Worm (Caenorhabditis elegans) whole organism, L1 larva: ENCODE measurements around the gene T24D5.4.

Experiments
- C16A3.4 ChIP-seq: fragments of 150-350 bp; optimal IDR thresholded peaks from 2 replicates; lab custom pipeline; 2014; ENCODE audit warnings: missing biosample characterization, missing genetic modification characterization
- C34B4.2 ChIP-seq: sonication (generic microtip); optimal IDR thresholded peaks from 2 replicates; lab custom pipeline; 2017; ENCODE audit warnings: mild to moderate bottlenecking, missing genetic modification characterization, missing compliant biosample characterization
- Y116A8C.19 ChIP-seq: sonication (generic microtip); optimal IDR thresholded peaks from 2 replicates; lab custom pipeline; 2016; ENCODE audit warnings: missing compliant biosample characterization, missing genetic modification characterization, borderline replicate concordance
- ama-1 ChIP-seq: fragments of 150-350 bp; optimal IDR thresholded peaks from 2 replicates; lab custom pipeline; 2014
- ceh-63 ChIP-seq: fragments of 200-800 bp; sonication (Bioruptor generic); optimal IDR thresholded peaks from 2 replicates; lab custom pipeline; 2018; ENCODE audit warnings: mild to moderate bottlenecking, missing genetic modification characterization, missing compliant biosample characterization
- ceh-8 ChIP-seq: fragments of 200-800 bp; sonication (Bioruptor generic); optimal IDR thresholded peaks from 2 replicates; lab custom pipeline; 2018; ENCODE audit warnings: mild to moderate bottlenecking, missing genetic modification characterization, moderate library complexity, missing compliant biosample characterization
- ceh-82 ChIP-seq, 3 experiments: fragments of 150-350 bp in 1 of 3; sonication (generic microtip) in 2 of 3; optimal IDR thresholded peaks; 2 replicates each; lab custom pipeline; 2014 to 2017; ENCODE audit warnings: missing biosample characterization in 3 of 3, missing genetic modification characterization in 3 of 3
- ceh-90 ChIP-seq: sonication (generic microtip); optimal IDR thresholded peaks from 2 replicates; lab custom pipeline; 2016; ENCODE audit warnings: missing genetic modification characterization, missing compliant biosample characterization
- dsc-1 ChIP-seq: sonication (generic microtip); optimal IDR thresholded peaks from 2 replicates; lab custom pipeline; 2016; ENCODE audit warnings: mild to moderate bottlenecking, missing genetic modification characterization, missing compliant biosample characterization
- egl-27 ChIP-seq, 2 experiments: fragments of 150-350 bp in 1 of 2; sonication (generic microtip); optimal IDR thresholded peaks; 3 replicates each; lab custom pipeline; 2017 to 2018; ENCODE audit warnings: missing biosample characterization in 2 of 2, missing genetic modification characterization in 2 of 2, missing genetic modification reagents in 2 of 2
- elt-2 ChIP-seq: sonication (generic microtip); optimal IDR thresholded peaks from 2 replicates; lab custom pipeline; 2016; ENCODE audit warnings: missing genetic modification characterization, mild to moderate bottlenecking, inconsistent platforms, missing compliant biosample characterization, missing genetic modification reagents
- elt-3 ChIP-seq, 6 experiments: fragments of 150-350 bp in 1 of 6; sonication (generic microtip); optimal IDR thresholded peaks; 2 replicates each; lab custom pipeline; 2017 to 2018; ENCODE audit warnings: missing biosample characterization in 6 of 6, missing genetic modification characterization in 6 of 6, inconsistent platforms in 1 of 6
- ets-5 ChIP-seq: fragments of 200-800 bp; sonication (Bioruptor generic); IDR thresholded peaks from 2 replicates; pipeline ENCODE4 v1.3.6; 2022; ENCODE audit warnings: missing genetic modification characterization, missing compliant biosample characterization
- fkh-10 ChIP-seq: sonication (generic microtip); optimal IDR thresholded peaks from 2 replicates; lab custom pipeline; 2017; ENCODE audit warnings: missing biosample characterization, missing genetic modification reagents, missing genetic modification characterization
- fkh-4 ChIP-seq: sonication (generic microtip); optimal IDR thresholded peaks from 2 replicates; lab custom pipeline; 2016; ENCODE audit warnings: missing compliant biosample characterization, missing genetic modification characterization, borderline replicate concordance
- fkh-8 ChIP-seq: sonication (generic microtip); optimal IDR thresholded peaks from 2 replicates; lab custom pipeline; 2016; ENCODE audit warnings: mild to moderate bottlenecking, missing genetic modification characterization, missing compliant biosample characterization
- hlh-17 ChIP-seq: fragments of 200-800 bp; sonication (Bioruptor generic); optimal IDR thresholded peaks from 2 replicates; lab custom pipeline; 2018; ENCODE audit warnings: missing genetic modification characterization, mild to moderate bottlenecking, missing compliant biosample characterization, moderate library complexity, borderline replicate concordance
- hlh-4 ChIP-seq: sonication (generic microtip); optimal IDR thresholded peaks from 2 replicates; lab custom pipeline; 2016; ENCODE audit warnings: mild to moderate bottlenecking, missing genetic modification characterization, missing compliant biosample characterization
- hpl-2 ChIP-seq: fragments of 150-350 bp; optimal IDR thresholded peaks from 2 replicates; lab custom pipeline; 2014; ENCODE audit warnings: missing biosample characterization, missing genetic modification reagents, missing genetic modification characterization
- irx-1 ChIP-seq: sonication (generic microtip); optimal IDR thresholded peaks from 2 replicates; lab custom pipeline; 2016; ENCODE audit warnings: missing genetic modification characterization, missing compliant biosample characterization
- isw-1 ChIP-seq: fragments of 200-800 bp; sonication (Bioruptor generic); IDR thresholded peaks from 2 replicates; pipeline ENCODE4 v1.3.6; 2022; ENCODE audit warnings: missing genetic modification characterization, missing compliant biosample characterization
- jun-1 ChIP-seq: fragments of 150-350 bp; optimal IDR thresholded peaks from 2 replicates; lab custom pipeline; 2014; ENCODE audit warnings: missing biosample characterization, missing genetic modification reagents, missing genetic modification characterization
- lin-14 ChIP-seq: fragments of 200-800 bp; sonication (Bioruptor generic); optimal IDR thresholded peaks from 2 replicates; lab custom pipeline; 2018; ENCODE audit warnings: mild to moderate bottlenecking, missing genetic modification characterization, moderate library complexity, missing compliant biosample characterization
- lin-35 ChIP-seq, 2 experiments: fragments of 150-350 bp; optimal IDR thresholded peaks; 2 replicates each; lab custom pipeline; 2014; ENCODE audit warnings: missing biosample characterization in 2 of 2, missing genetic modification characterization in 2 of 2, missing genetic modification reagents in 2 of 2
- lin-39 ChIP-seq: fragments of 150-350 bp; optimal IDR thresholded peaks from 2 replicates; lab custom pipeline; 2014; ENCODE audit warnings: missing biosample characterization, missing genetic modification reagents, missing genetic modification characterization
- lir-3 ChIP-seq: sonication (generic microtip); optimal IDR thresholded peaks from 2 replicates; lab custom pipeline; 2016; ENCODE audit warnings: mild to moderate bottlenecking, missing genetic modification characterization, moderate library complexity, missing compliant biosample characterization; ENCODE audit not compliant: poor library complexity
- mab-9 ChIP-seq: fragments of 200-800 bp; sonication (Bioruptor generic); IDR thresholded peaks from 2 replicates; pipeline ENCODE4 v1.3.6; 2022; ENCODE audit warnings: missing genetic modification reagents, missing genetic modification characterization, missing compliant biosample characterization
- mdl-1 ChIP-seq, 2 experiments: fragments of 150-350 bp; optimal IDR thresholded peaks; 2 replicates each; lab custom pipeline; 2014 to 2017; ENCODE audit warnings: missing biosample characterization in 2 of 2, missing genetic modification characterization in 2 of 2, inconsistent platforms in 1 of 2
- mef-2 ChIP-seq: fragments of 150-350 bp; optimal IDR thresholded peaks from 2 replicates; lab custom pipeline; 2014; ENCODE audit warnings: missing biosample characterization, missing genetic modification characterization
- nhr-11 ChIP-seq: fragments of 150-350 bp; optimal IDR thresholded peaks from 2 replicates; lab custom pipeline; 2014; ENCODE audit warnings: missing biosample characterization, missing genetic modification characterization
- nhr-20 ChIP-seq: sonication (generic microtip); optimal IDR thresholded peaks from 2 replicates; lab custom pipeline; 2016; ENCODE audit warnings: mild to moderate bottlenecking, missing genetic modification characterization, missing compliant biosample characterization
- nhr-28 ChIP-seq: fragments of 150-350 bp; optimal IDR thresholded peaks from 2 replicates; lab custom pipeline; 2014; ENCODE audit warnings: missing biosample characterization, missing genetic modification characterization
- nhr-71 ChIP-seq: sonication (generic microtip); optimal IDR thresholded peaks from 2 replicates; lab custom pipeline; 2016; ENCODE audit warnings: mild to moderate bottlenecking, missing genetic modification characterization, moderate library complexity, missing compliant biosample characterization
- nhr-77 ChIP-seq: fragments of 150-350 bp; optimal IDR thresholded peaks from 2 replicates; lab custom pipeline; 2014; ENCODE audit warnings: missing biosample characterization, missing genetic modification characterization
- nhr-84 ChIP-seq: sonication (generic microtip); optimal IDR thresholded peaks from 2 replicates; lab custom pipeline; 2017; ENCODE audit warnings: missing biosample characterization, missing genetic modification characterization
- nhr-90 ChIP-seq: sonication (generic microtip); optimal IDR thresholded peaks from 2 replicates; lab custom pipeline; 2016; ENCODE audit warnings: mild to moderate bottlenecking, missing genetic modification characterization, missing compliant biosample characterization; ENCODE audit not compliant: poor library complexity
- pag-3 ChIP-seq: sonication (generic microtip); optimal IDR thresholded peaks from 2 replicates; lab custom pipeline; 2017; ENCODE audit warnings: missing genetic modification characterization, mild to moderate bottlenecking, missing compliant biosample characterization, antibody characterized with exemption, borderline replicate concordance; ENCODE audit not compliant: insufficient read depth
- pqm-1 ChIP-seq: sonication (generic microtip); optimal IDR thresholded peaks from 3 replicates; lab custom pipeline; 2017; ENCODE audit warnings: missing biosample characterization, missing genetic modification characterization
- rnt-1 ChIP-seq: sonication (generic microtip); optimal IDR thresholded peaks from 2 replicates; lab custom pipeline; 2016; ENCODE audit warnings: mild to moderate bottlenecking, missing genetic modification characterization, moderate library complexity, missing compliant biosample characterization
- skn-1 ChIP-seq: fragments of 150-350 bp; optimal IDR thresholded peaks from 2 replicates; lab custom pipeline; 2014; ENCODE audit warnings: missing biosample characterization, missing genetic modification characterization
- snpc-4 ChIP-seq: fragments of 150-350 bp; optimal IDR thresholded peaks from 2 replicates; lab custom pipeline; 2014; ENCODE audit warnings: missing biosample characterization, missing genetic modification characterization
- snu-23 ChIP-seq: sonication (generic microtip); optimal IDR thresholded peaks from 2 replicates; lab custom pipeline; 2016; ENCODE audit warnings: missing genetic modification characterization, missing compliant biosample characterization
- sptf-1 ChIP-seq: fragments of 150-350 bp; optimal IDR thresholded peaks from 2 replicates; lab custom pipeline; 2014; ENCODE audit warnings: missing biosample characterization, missing genetic modification characterization
- sup-37 ChIP-seq: fragments of 200-800 bp; sonication (Bioruptor generic); optimal IDR thresholded peaks from 2 replicates; lab custom pipeline; 2018; ENCODE audit warnings: mild to moderate bottlenecking, missing genetic modification characterization, missing compliant biosample characterization
- swsn-7 ChIP-seq: sonication (generic microtip); optimal IDR thresholded peaks from 2 replicates; lab custom pipeline; 2016; ENCODE audit warnings: missing genetic modification characterization, missing compliant biosample characterization
- tbx-2 ChIP-seq: sonication (generic microtip); optimal IDR thresholded peaks from 2 replicates; lab custom pipeline; 2016; ENCODE audit warnings: missing genetic modification characterization, missing compliant biosample characterization
- unc-62 ChIP-seq: fragments of 150-350 bp; optimal IDR thresholded peaks from 2 replicates; lab custom pipeline; 2014; ENCODE audit warnings: missing biosample characterization, missing genetic modification reagents, missing genetic modification characterization
- unc-98 ChIP-seq: fragments of 200-800 bp; sonication (Bioruptor generic); IDR thresholded peaks from 2 replicates; pipeline ENCODE4 v1.3.6; 2022; ENCODE audit warnings: missing genetic modification characterization, missing compliant biosample characterization
- vab-15 ChIP-seq: sonication (generic microtip); optimal IDR thresholded peaks from 2 replicates; lab custom pipeline; 2017; ENCODE audit warnings: missing genotype, mild to moderate bottlenecking, missing genetic modification characterization, missing compliant biosample characterization
- zag-1 ChIP-seq: fragments of 150-350 bp; optimal IDR thresholded peaks from 2 replicates; lab custom pipeline; 2014; ENCODE audit warnings: missing biosample characterization, missing genetic modification characterization
- ztf-4 ChIP-seq: fragments of 150-350 bp; optimal IDR thresholded peaks from 2 replicates; lab custom pipeline; 2014; ENCODE audit warnings: missing biosample characterization, missing genetic modification characterization

Gene T24D5.4

ce11 chrX:12627797-12628196 lies 30.8 kb downstream of the T24D5.4 start (continued):
- TF ChIP-seq fkh-4 (tag; lab: Kevin White, UChicago), result no peak
- TF ChIP-seq lin-14, result peak; percentile 56
- TF ChIP-seq nhr-84, result no peak
- peak; percentile 5 for TF ChIP-seq jun-1 (tag; lab: Kevin White, UChicago)
- TF ChIP-seq elt-2 (tag; lab: Kevin White, UChicago), result peak; percentile 86
- no peak for TF ChIP-seq fkh-8 (tag; lab: Kevin White, UChicago)
- no peak for TF ChIP-seq C34B4.2 (tag; lab: Kevin White, UChicago)
- TF ChIP-seq tbx-2 (tag; lab: Kevin White, UChicago), result peak; percentile 23
- TF ChIP-seq nhr-20 (tag; lab: Kevin White, UChicago), result peak; percentile 63
- no peak for TF ChIP-seq ets-5 (GFP tag; lab: Robert Waterston, UW)
- TF ChIP-seq dsc-1 (tag; lab: Kevin White, UChicago), result no peak
- TF ChIP-seq pqm-1, result peak; percentile 62
- TF ChIP-seq nhr-71 (tag; lab: Kevin White, UChicago), result peak; percentile 56
- no peak for TF ChIP-seq lin-39
- TF ChIP-seq nhr-77 (tag; lab: Kevin White, UChicago), result no peak
- peak; percentile 34 for TF ChIP-seq nhr-90
- no peak for TF ChIP-seq sptf-1 (tag; lab: Kevin White, UChicago)
- no peak for TF ChIP-seq ceh-90 (tag; lab: Kevin White, UChicago)
- peak in 5 of 6 experiments; percentile 22 to 88 (median 32) for TF ChIP-seq elt-3 (tag; optimal IDR thresholded peaks at IDR 0.05; lab: Kevin White, UChicago)
- no peak for TF ChIP-seq nhr-28 (tag; lab: Kevin White, UChicago)
- TF ChIP-seq nhr-11 (tag; lab: Kevin White, UChicago), result no peak
- no peak for TF ChIP-seq ceh-8 (GFP tag; lab: Kevin White, UChicago)
- peak in 1 of 2 experiments; percentile 19 for TF ChIP-seq mdl-1 (tag; optimal IDR thresholded peaks at IDR 0.05; lab: Kevin White, UChicago)
- no peak for TF ChIP-seq unc-98 (GFP tag; lab: Robert Waterston, UW)
- TF ChIP-seq, all 84 proteins: peak for 17

- TF ChIP-seq mab-9 (GFP tag; lab: Robert Waterston, UW) (0 out of 2 replicates have a peak, but pooled peaks have one; percentile 25), pag-3 (tag; lab: Kevin White, UChicago) (no peak), ceh-63 (no peak), zag-1 (tag; lab: Kevin White, UChicago) (no peak), ceh-82 (tag; optimal IDR thresholded peaks at IDR 0.05; lab: Kevin White, UChicago) (peak; percentile 27 to 37 (median 33)), lin-35 (GFP tag; optimal IDR thresholded peaks at IDR 0.05; lab: Kevin White, UChicago) (peak in 1 of 2 experiments; percentile 19), vab-15 (tag; lab: Kevin White, UChicago) (no peak), swsn-7 (tag; lab: Kevin White, UChicago) (peak; percentile 17), rnt-1 (tag; lab: Kevin White, UChicago) (no peak), hlh-17 (GFP tag; lab: Kevin White, UChicago) (no peak), isw-1 (GFP tag; lab: Robert Waterston, UW) (no peak; the same call in 1 of the 2 replicates), sup-37 (GFP tag; lab: Kevin White, UChicago) (no peak), ama-1 (lab: Kevin White, UChicago) (no peak), snu-23 (GFP tag; lab: Kevin White, UChicago) (peak; percentile 35), fkh-10 (peak; percentile 62), hlh-4 (tag; lab: Kevin White, UChicago) (no peak), lir-3 (tag; lab: Kevin White, UChicago) (no peak), skn-1 (tag; lab: Kevin White, UChicago) (no peak), tbx-2 (tag; lab: Kevin White, UChicago) (peak; percentile 13), irx-1 (tag; lab: Kevin White, UChicago) (no peak), mef-2 (tag; lab: Kevin White, UChicago) (no peak), unc-62 (GFP tag; lab: Kevin White, UChicago) (no peak), hpl-2 (no peak), Y116A8C.19 (no peak), C16A3.4 (tag; lab: Kevin White, UChicago) (no peak), nhr-71 (tag; lab: Kevin White, UChicago) (peak; percentile 35), snpc-4 (tag; lab: Kevin White, UChicago) (no peak), nhr-28 (tag; lab: Kevin White, UChicago) (no peak), ztf-4 (tag; lab: Kevin White, UChicago) (no peak), egl-27 (tag; optimal IDR thresholded peaks at IDR 0.05; lab: Kevin White, UChicago) (no peak), nhr-84 (no peak), lin-39 (no peak)
These were observed 32.3 kb downstream of the T24D5.4 start for ce11 chrX:12629257-12629656.
